Worm (Caenorhabditis elegans): ENCODE results near the gene cpi-2.

ce11 chrV:6034714-6035113 is 9.1 kb upstream of the cpi-2 start, which contains the start of gene dhs-17:
- TF ChIP-seq elt-3 (tag; optimal IDR thresholded peaks at IDR 0.05) (no peak), flh-1 (GFP tag; optimal IDR thresholded peaks at IDR 0.05) (no peak), nhr-76 (tag; optimal IDR thresholded peaks at IDR 0.05) (no peak)

Measured in whole organism, mixed stage, embryonic.